Fruit fly (Drosophila melanogaster) whole organism, embryonic: ENCODE results near the gene CG17768.

Experiments used
- Awh ChIP-seq: fragments of 200-800 bp; sonication (Bioruptor generic); IDR thresholded peaks from 2 replicates; pipeline ENCODE4, ENCODE4 v1.3.6; 2022; ENCODE audit warnings: missing biosample characterization, missing genetic modification characterization
- B-H1 ChIP-seq: fragments of 200-800 bp; sonication (Bioruptor generic); IDR thresholded peaks from 3 replicates; pipeline ENCODE4 v1.3.6; 2022; ENCODE audit warnings: missing biosample characterization, missing genetic modification characterization
- B-H2 ChIP-seq: fragments of 200-800 bp; sonication (Bioruptor generic); optimal IDR thresholded peaks from 2 replicates; lab custom pipeline; 2018; ENCODE audit warnings: missing biosample characterization, mild to moderate bottlenecking, missing genetic modification characterization
- CG10431 ChIP-seq: fragments of 200-800 bp; sonication (Bioruptor generic); optimal IDR thresholded peaks from 3 replicates; lab custom pipeline; 2018; ENCODE audit warnings: missing biosample characterization, mild to moderate bottlenecking, missing genetic modification characterization
- CG11247 ChIP-seq: fragments of 200-800 bp; sonication (Bioruptor generic); IDR thresholded peaks from 2 replicates; pipeline ENCODE4 v1.3.6; 2022; ENCODE audit warnings: missing biosample characterization, missing genetic modification characterization
- CG12155 ChIP-seq: fragments of 200-800 bp; sonication (Bioruptor generic); optimal IDR thresholded peaks from 3 replicates; lab custom pipeline; 2016; ENCODE audit warnings: missing biosample characterization, missing genetic modification characterization
- CG12391 ChIP-seq: fragments of 200-800 bp; sonication (Bioruptor generic); optimal IDR thresholded peaks from 3 replicates; lab custom pipeline; 2018; ENCODE audit warnings: missing biosample characterization, mild to moderate bottlenecking, missing genetic modification characterization, moderate library complexity
- CG13287 ChIP-seq: fragments of 200-800 bp; sonication (Bioruptor generic); IDR thresholded peaks from 2 replicates; pipeline ENCODE4 v1.3.6; 2022; ENCODE audit warnings: missing biosample characterization, missing genetic modification characterization; ENCODE audit not compliant: partially characterized antibody
- CG13894 ChIP-seq: fragments of 200-800 bp; sonication (Bioruptor generic); optimal IDR thresholded peaks from 3 replicates; lab custom pipeline; 2018; ENCODE audit warnings: missing biosample characterization, mild to moderate bottlenecking, missing genetic modification characterization, moderate library complexity
- CG14667 ChIP-seq: fragments of 200-800 bp; sonication (Bioruptor generic); IDR thresholded peaks from 2 replicates; pipeline ENCODE4 v1.3.6; 2022; ENCODE audit warnings: missing biosample characterization, missing genetic modification characterization
- CG14965 ChIP-seq: fragments of 200-800 bp; sonication (Bioruptor generic); optimal IDR thresholded peaks from 2 replicates; lab custom pipeline; 2016; ENCODE audit warnings: missing biosample characterization, missing genetic modification characterization, borderline replicate concordance
- CG18619 ChIP-seq: fragments of 200-800 bp; sonication (Bioruptor generic); optimal IDR thresholded peaks from 3 replicates; lab custom pipeline; 2017; ENCODE audit warnings: missing biosample characterization, mild to moderate bottlenecking, missing genetic modification characterization
- CG2116 ChIP-seq: fragments of 200-800 bp; sonication (Bioruptor generic); optimal IDR thresholded peaks from 3 replicates; lab custom pipeline; 2018; ENCODE audit warnings: missing biosample characterization, mild to moderate bottlenecking, missing genetic modification characterization
- CG30020 ChIP-seq: fragments of 200-800 bp; optimal IDR thresholded peaks from 2 replicates; lab custom pipeline; 2019; ENCODE audit warnings: missing biosample characterization, mild to moderate bottlenecking, missing genetic modification characterization, moderate library complexity
- CG31224 ChIP-seq: fragments of 200-800 bp; sonication (Bioruptor generic); IDR thresholded peaks from 2 replicates; pipeline ENCODE4 v1.3.6; 2022; ENCODE audit warnings: missing biosample characterization, missing genetic modification characterization
- CG3281 ChIP-seq: fragments of 200-800 bp; sonication (Bioruptor generic); optimal IDR thresholded peaks from 3 replicates; lab custom pipeline; 2017; ENCODE audit warnings: missing biosample characterization, mild to moderate bottlenecking, missing genetic modification characterization
- CG8924 ChIP-seq: fragments of 200-800 bp; optimal IDR thresholded peaks from 3 replicates; lab custom pipeline; 2019; ENCODE audit warnings: missing biosample characterization, mild to moderate bottlenecking, missing genetic modification characterization, moderate library complexity
- CG9437 ChIP-seq: fragments of 200-800 bp; sonication (Bioruptor generic); optimal IDR thresholded peaks from 2 replicates; lab custom pipeline; 2018; ENCODE audit warnings: missing biosample characterization, mild to moderate bottlenecking, missing genetic modification characterization
- CG9727 ChIP-seq: fragments of 200-800 bp; sonication (Bioruptor generic); optimal IDR thresholded peaks from 3 replicates; lab custom pipeline; 2017; ENCODE audit warnings: missing biosample characterization, mild to moderate bottlenecking, missing genetic modification characterization
- CoRest ChIP-seq: fragments of 200-800 bp; sonication (Bioruptor generic); optimal IDR thresholded peaks from 3 replicates; lab custom pipeline; 2018; ENCODE audit warnings: missing biosample characterization, mild to moderate bottlenecking, missing genetic modification characterization, moderate library complexity
- Deaf1 ChIP-seq: fragments of 200-800 bp; optimal IDR thresholded peaks from 3 replicates; lab custom pipeline; 2019; ENCODE audit warnings: missing biosample characterization, mild to moderate bottlenecking, missing genetic modification characterization, moderate library complexity
- Doc3 ChIP-seq: fragments of 200-800 bp; sonication (Bioruptor generic); IDR thresholded peaks from 3 replicates; pipeline ENCODE4 v1.3.6; 2022; ENCODE audit warnings: missing biosample characterization, missing genetic modification characterization; ENCODE audit not compliant: partially characterized antibody
- HmgZ ChIP-seq: fragments of 200-800 bp; sonication (Bioruptor generic); optimal IDR thresholded peaks from 2 replicates; lab custom pipeline; 2018; ENCODE audit warnings: missing biosample characterization, mild to moderate bottlenecking, missing genetic modification characterization
- Meics ChIP-seq: fragments of 200-800 bp; sonication (Bioruptor generic); optimal IDR thresholded peaks from 2 replicates; lab custom pipeline; 2017; ENCODE audit warnings: missing biosample characterization, mild to moderate bottlenecking, missing genetic modification characterization
- Nf-YB ChIP-seq: fragments of 200-800 bp; sonication (Bioruptor generic); optimal IDR thresholded peaks from 3 replicates; lab custom pipeline; 2019; ENCODE audit warnings: missing biosample characterization, mild to moderate bottlenecking, missing genetic modification characterization, moderate library complexity
- NfI ChIP-seq: fragments of 200-800 bp; sonication (Bioruptor generic); optimal IDR thresholded peaks from 3 replicates; lab custom pipeline; 2018; ENCODE audit warnings: missing biosample characterization, mild to moderate bottlenecking, missing genetic modification characterization, moderate library complexity
- Sox100B ChIP-seq: fragments of 200-800 bp; sonication (Bioruptor generic); optimal IDR thresholded peaks from 3 replicates; lab custom pipeline; 2018; ENCODE audit warnings: missing biosample characterization, mild to moderate bottlenecking, missing genetic modification characterization
- Trl ChIP-seq, 3 experiments: fragments of >200 bp in 2 of 3; fragments of 200-800 bp in 1 of 3; sonication (Bioruptor generic) in 1 of 3; optimal IDR thresholded peaks; 2 replicates in 1 of 3; 3 replicates in 2 of 3; lab custom pipeline; 2016 to 2017; ENCODE audit warnings: missing biosample characterization in 1 of 3, missing genetic modification characterization in 1 of 3
- dati ChIP-seq: fragments of 200-800 bp; sonication (Bioruptor generic); IDR thresholded peaks from 2 replicates; pipeline ENCODE4 v1.3.6; 2022; ENCODE audit warnings: missing biosample characterization, missing genetic modification characterization
- dmrt11E ChIP-seq: fragments of 200-800 bp; sonication (Bioruptor generic); optimal IDR thresholded peaks from 3 replicates; lab custom pipeline; 2018; ENCODE audit warnings: missing biosample characterization, mild to moderate bottlenecking, missing genetic modification characterization, moderate library complexity
- fd96Cb ChIP-seq: fragments of 200-800 bp; sonication (Bioruptor generic); optimal IDR thresholded peaks from 2 replicates; lab custom pipeline; 2018; ENCODE audit warnings: missing biosample characterization, mild to moderate bottlenecking, missing genetic modification characterization, moderate library complexity
- gcm ChIP-seq: fragments of 200-800 bp; sonication (Bioruptor generic); optimal IDR thresholded peaks from 2 replicates; lab custom pipeline; 2019; ENCODE audit warnings: missing biosample characterization, mild to moderate bottlenecking, missing genetic modification characterization, moderate library complexity
- gem ChIP-seq: fragments of 200-800 bp; sonication (Bioruptor generic); optimal IDR thresholded peaks from 2 replicates; lab custom pipeline; 2019; ENCODE audit warnings: missing biosample characterization, mild to moderate bottlenecking, missing genetic modification characterization, moderate library complexity
- insv ChIP-seq, 2 experiments: fragments of 200-800 bp; sonication (Bioruptor generic); optimal IDR thresholded peaks; 3 replicates each; lab custom pipeline; 2016 to 2018; ENCODE audit warnings: missing biosample characterization in 2 of 2, missing genetic modification characterization in 2 of 2
- inv ChIP-seq: fragments of 200-800 bp; sonication (Bioruptor generic); IDR thresholded peaks from 2 replicates; pipeline ENCODE4 v1.3.6; 2022; ENCODE audit warnings: missing biosample characterization, missing genetic modification characterization; ENCODE audit not compliant: partially characterized antibody
- lbe ChIP-seq: fragments of 200-800 bp; sonication (Bioruptor generic); optimal IDR thresholded peaks from 2 replicates; lab custom pipeline; 2016; ENCODE audit warnings: missing biosample characterization, mild to moderate bottlenecking, missing genetic modification characterization
- lola ChIP-seq, 3 experiments: fragments of >200 bp in 2 of 3; fragments of 200-800 bp in 1 of 3; sonication (Bioruptor generic) in 1 of 3; optimal IDR thresholded peaks; 2 replicates each; lab custom pipeline; 2017 to 2019; ENCODE audit warnings: missing biosample characterization in 3 of 3, missing genetic modification characterization in 3 of 3, mild to moderate bottlenecking in 1 of 3, moderate library complexity in 1 of 3
- pros ChIP-seq: fragments of 200-800 bp; sonication (Bioruptor generic); optimal IDR thresholded peaks from 3 replicates; lab custom pipeline; 2019; ENCODE audit warnings: missing biosample characterization, mild to moderate bottlenecking, missing genetic modification characterization, moderate library complexity
- row ChIP-seq: fragments of 200-800 bp; sonication (Bioruptor generic); IDR thresholded peaks from 3 replicates; pipeline ENCODE4 v1.3.6; 2022; ENCODE audit warnings: missing biosample characterization, missing genetic modification characterization
- salm ChIP-seq: fragments of 200-800 bp; sonication (Bioruptor generic); optimal IDR thresholded peaks from 2 replicates; lab custom pipeline; 2018; ENCODE audit warnings: missing biosample characterization, mild to moderate bottlenecking, missing genetic modification characterization
- sens ChIP-seq: fragments of 200-800 bp; sonication (Bioruptor generic); peaks from one replicate; lab custom pipeline; 2016; ENCODE audit warnings: missing biosample characterization, missing genetic modification characterization
- seq ChIP-seq: fragments of 200-800 bp; sonication (Bioruptor generic); IDR thresholded peaks from 2 replicates; pipeline ENCODE4 v1.3.6; 2022; ENCODE audit warnings: missing biosample characterization, missing genetic modification characterization
- so ChIP-seq: fragments of 200-800 bp; sonication (Bioruptor generic); IDR thresholded peaks from 3 replicates; pipeline ENCODE4 v1.3.6; 2022; ENCODE audit warnings: missing biosample characterization, missing genetic modification characterization
- sob ChIP-seq: fragments of 200-800 bp; sonication (Bioruptor generic); IDR thresholded peaks from 2 replicates; pipeline ENCODE4 v1.3.6; 2022; ENCODE audit warnings: missing biosample characterization, missing genetic modification characterization
- ssp ChIP-seq: fragments of 200-800 bp; sonication (Bioruptor generic); IDR thresholded peaks from 2 replicates; pipeline ENCODE4 v1.3.6; 2022; ENCODE audit warnings: missing biosample characterization, missing genetic modification characterization
- wor ChIP-seq: fragments of 200-800 bp; sonication (Bioruptor generic); IDR thresholded peaks from 2 replicates; pipeline ENCODE4 v1.3.6; 2022; ENCODE audit warnings: missing biosample characterization, missing genetic modification characterization
- zen2 ChIP-seq: fragments of 200-800 bp; sonication (Bioruptor generic); IDR thresholded peaks from 3 replicates; pipeline ENCODE4 v1.3.6; 2022; ENCODE audit warnings: missing biosample characterization, missing genetic modification characterization; ENCODE audit not compliant: partially characterized antibody

The CG17768 gene

DNA sequence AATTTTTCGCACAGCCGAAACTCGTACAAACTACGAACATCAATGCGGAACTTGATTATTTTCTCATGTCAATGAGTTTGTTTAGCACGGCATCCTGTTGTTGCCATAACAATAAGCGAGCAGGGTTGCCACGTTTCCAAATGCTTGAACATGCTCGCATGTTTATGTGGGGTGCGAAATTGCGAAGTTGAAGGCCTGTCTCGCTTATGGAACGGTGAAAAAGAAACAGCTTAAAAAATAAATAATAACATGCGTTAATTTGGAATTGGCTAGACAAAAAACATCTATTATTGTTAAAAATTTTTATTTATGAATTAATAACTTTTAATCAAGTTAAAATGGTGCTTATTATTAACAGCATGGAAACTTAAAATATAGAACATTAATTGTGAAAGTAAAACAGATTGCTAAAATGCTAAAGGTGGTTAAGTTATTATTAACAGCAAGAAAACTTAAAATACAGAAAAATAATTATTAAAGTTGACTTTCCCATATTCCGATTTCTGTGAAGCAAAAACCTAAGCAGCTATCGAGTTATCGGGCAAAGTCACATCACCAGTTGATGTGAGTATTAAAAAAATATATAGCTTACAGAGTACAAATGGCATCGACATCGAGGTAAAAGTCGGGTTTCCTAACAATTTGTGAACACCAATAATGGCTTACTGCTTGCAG, 25.9 kb upstream of the CG17768 start, which contains the start of the genes Bug22 and TfIIB (continued):
- TF ChIP-seq CG31224 (GFP tag; lab: Robert Waterston, UW) (peak; percentile 38; the same call in 1 of the 2 replicates), Trl (optimal IDR thresholded peaks at IDR 0.05; lab: Kevin White, UChicago) (no peak), Trl (GFP tag; optimal IDR thresholded peaks at IDR 0.05; lab: Kevin White, UChicago) (peak; percentile 54), gem (tag; lab: Kevin White, UChicago) (peak; percentile 85), CG9727 (GFP tag; lab: Kevin White, UChicago) (peak; percentile 72), inv (GFP tag; lab: Robert Waterston, UW) (no peak), ssp (GFP tag; lab: Robert Waterston, UW) (peak; percentile 57), CG2116 (GFP tag; lab: Kevin White, UChicago) (peak; percentile 75), CG11247 (GFP tag; lab: Robert Waterston, UW) (peak; percentile 58; the same call in 1 of the 2 replicates), Sox100B (GFP tag; lab: Kevin White, UChicago) (peak; percentile 39), sob (peak; percentile 68), CG13287 (peak; percentile 47), CG14667 (GFP tag; lab: Robert Waterston, UW) (peak; percentile 62), pros (GFP tag; lab: Kevin White, UChicago) (no peak), Deaf1 (tag; lab: Kevin White, UChicago) (no peak), insv (GFP tag; optimal IDR thresholded peaks at IDR 0.05; lab: Kevin White, UChicago) (peak in 1 of 2 experiments; percentile 37), dati (GFP tag; lab: Robert Waterston, UW) (no peak), sens (GFP tag; lab: Kevin White, UChicago) (peak; percentile 92), CG14965 (GFP tag; lab: Kevin White, UChicago) (no peak), CG8924 (peak; percentile 83)

DNA sequence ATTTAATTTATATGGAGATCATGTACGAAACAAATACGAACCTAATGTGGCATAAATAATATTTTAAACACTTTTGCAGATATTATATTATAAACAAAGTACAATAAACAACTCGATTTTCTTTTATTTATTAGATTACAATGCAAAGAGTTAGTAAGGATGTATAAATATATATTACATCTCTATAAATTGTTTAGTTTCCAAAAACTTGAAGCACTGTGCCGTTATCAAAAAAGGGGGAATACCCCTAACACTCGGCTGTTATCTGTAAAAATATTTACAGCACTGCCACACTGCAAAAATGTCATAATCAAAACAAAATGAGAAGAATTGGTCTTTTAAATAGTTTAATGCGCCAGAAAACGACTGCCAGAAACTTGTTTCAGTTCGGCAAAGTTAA, 23.5 kb upstream of the CG17768 start, which contains the start of gene CG5188:
Gene CG5188 (plus strand): TSS at position 302 of the 400 bp plus-strand sequence.
- peak; percentile 11; the same call in 2 of the 3 replicates for TF ChIP-seq zen2 (GFP tag; lab: Robert Waterston, UW)
- peak; percentile 42 for TF ChIP-seq dmrt11E (tag; lab: Kevin White, UChicago)
- TF ChIP-seq seq (GFP tag; lab: Robert Waterston, UW): no peak
- TF ChIP-seq Meics (GFP tag; lab: Kevin White, UChicago): no peak
- no peak for TF ChIP-seq insv (GFP tag; optimal IDR thresholded peaks at IDR 0.05; lab: Kevin White, UChicago)
- TF ChIP-seq CG3281 (GFP tag; lab: Kevin White, UChicago): peak; percentile 40
- peak; percentile 25 for TF ChIP-seq CG9437
- peak; percentile 40 for TF ChIP-seq HmgZ (tag; lab: Kevin White, UChicago)
- TF ChIP-seq CG18619 (GFP tag; lab: Kevin White, UChicago): peak; percentile 16
- TF ChIP-seq CG9727 (GFP tag; lab: Kevin White, UChicago): peak; percentile 16
- peak; percentile 7 for TF ChIP-seq salm (tag; lab: Kevin White, UChicago)
- peak; percentile 2 for TF ChIP-seq CG10431
- TF ChIP-seq wor (GFP tag; lab: Robert Waterston, UW): no peak
- TF ChIP-seq gcm (GFP tag; lab: Kevin White, UChicago): peak; percentile 42
- peak; percentile 14 for TF ChIP-seq lbe (GFP tag; lab: Kevin White, UChicago)
- peak; percentile 26; the same call in 1 of the 3 replicates for TF ChIP-seq so (GFP tag; lab: Robert Waterston, UW)
- TF ChIP-seq CG12155 (GFP tag; lab: Kevin White, UChicago): peak; percentile 37
- peak; percentile 47 for TF ChIP-seq NfI (GFP tag; lab: Kevin White, UChicago)
- TF ChIP-seq CG30020: peak; percentile 83
- peak; percentile 1 for TF ChIP-seq B-H2
- peak; percentile 41 for TF ChIP-seq CG13894 (tag; lab: Kevin White, UChicago)
- no peak for TF ChIP-seq Doc3 (GFP tag; lab: Robert Waterston, UW)
- peak in 1 of 3 experiments; percentile 37 for TF ChIP-seq lola (GFP tag; optimal IDR thresholded peaks at IDR 0.05; lab: Kevin White, UChicago)
- peak; percentile 17 for TF ChIP-seq fd96Cb (tag; lab: Kevin White, UChicago)
- TF ChIP-seq CoRest (tag; lab: Kevin White, UChicago): peak; percentile 51
- TF ChIP-seq row (GFP tag; lab: Robert Waterston, UW): peak; percentile 82
- TF ChIP-seq Nf-YB: peak; percentile 7
- TF ChIP-seq CG12391 (tag; lab: Kevin White, UChicago): peak; percentile 67
- TF ChIP-seq Awh (GFP tag; lab: Robert Waterston, UW): no peak
- no peak; the same call in 2 of the 3 replicates for TF ChIP-seq B-H1 (GFP tag; lab: Robert Waterston, UW)
